Worm (Caenorhabditis elegans): ENCODE measurements around the gene cyp-25A3.

Gene cyp-25A3

DNA sequence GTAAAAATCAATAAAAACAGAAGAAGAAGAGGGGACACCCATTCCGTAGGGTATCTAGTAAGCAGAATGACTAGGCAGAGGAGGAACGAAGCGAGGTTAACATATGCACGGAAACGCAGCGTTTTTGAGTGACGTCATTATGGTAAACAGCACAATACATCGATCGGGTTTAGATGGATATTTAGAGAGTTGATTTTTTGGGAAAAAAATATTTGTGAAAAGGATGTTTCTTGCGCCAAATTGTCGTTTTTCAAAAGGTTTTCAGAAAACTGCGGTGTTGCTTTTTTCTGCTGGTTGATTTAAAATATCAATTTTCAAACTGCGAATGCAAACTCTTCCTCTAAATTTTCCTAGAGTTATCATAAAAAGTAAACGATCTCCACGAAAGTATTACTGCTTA is 8.2 kb downstream of the cyp-25A3 start, which contains the start of gene C36A4.10:
TSS of gene C36A4.10 (minus strand) at position 101 of the 400 bp plus-strand sequence.
- TF ChIP-seq repo-1 (tag; optimal IDR thresholded peaks at IDR 0.05) (no peak), F52B5.7 (tag; optimal IDR thresholded peaks at IDR 0.05) (no peak), hrde-1 (tag; optimal IDR thresholded peaks at IDR 0.05; ENCODE audit: borderline replicate concordance) (no peak), ztf-22 (GFP tag; optimal IDR thresholded peaks at IDR 0.05) (no peak), nhr-120 (GFP tag; IDR thresholded peaks at IDR 0.05) (no peak), gei-17 (GFP tag; optimal IDR thresholded peaks at IDR 0.05) (no peak), rec-8 (tag; optimal IDR thresholded peaks at IDR 0.05) (no peak), F57A8.1 (GFP tag; optimal IDR thresholded peaks at IDR 0.05) (no peak), nhr-80 (tag; optimal IDR thresholded peaks at IDR 0.05) (no peak)

- TF ChIP-seq F33H1.4 (GFP tag; IDR thresholded peaks at IDR 0.05) (no peak), F10E7.11 (tag; optimal IDR thresholded peaks at IDR 0.05) (no peak), lsl-1 (GFP tag; optimal IDR thresholded peaks at IDR 0.05) (no peak), somi-1 (GFP tag; optimal IDR thresholded peaks at IDR 0.05) (no peak), egl-18 (GFP tag; IDR thresholded peaks at IDR 0.05) (no peak), lir-1 (GFP tag; conservative IDR thresholded peaks at IDR 0.05) (no peak), zfh-2 (GFP tag; conservative IDR thresholded peaks at IDR 0.05) (no peak), ztf-25 (GFP tag; IDR thresholded peaks at IDR 0.05) (no peak), egl-44 (GFP tag; IDR thresholded peaks at IDR 0.05) (no peak), F57C9.4 (tag; optimal IDR thresholded peaks at IDR 0.05) (no peak), K11D2.4 (GFP tag; IDR thresholded peaks at IDR 0.05) (no peak), F49E8.2 (tag; optimal IDR thresholded peaks at IDR 0.05; ENCODE audit: insufficient read depth) (no peak), ceh-79 (tag; optimal IDR thresholded peaks at IDR 0.05) (no peak), sea-2 (GFP tag; IDR thresholded peaks at IDR 0.05) (no peak), ztf-26 (tag; optimal IDR thresholded peaks at IDR 0.05) (no peak), rcor-1 (GFP tag; IDR thresholded peaks at IDR 0.05) (no peak)
These were observed 10.4 kb downstream of the cyp-25A3 start, which contains the start of gene cnnm-5 for ce11 chrIII:3829105-3829504. TSS of gene cnnm-5 (minus strand) at chrIII:3829205.

DNA sequence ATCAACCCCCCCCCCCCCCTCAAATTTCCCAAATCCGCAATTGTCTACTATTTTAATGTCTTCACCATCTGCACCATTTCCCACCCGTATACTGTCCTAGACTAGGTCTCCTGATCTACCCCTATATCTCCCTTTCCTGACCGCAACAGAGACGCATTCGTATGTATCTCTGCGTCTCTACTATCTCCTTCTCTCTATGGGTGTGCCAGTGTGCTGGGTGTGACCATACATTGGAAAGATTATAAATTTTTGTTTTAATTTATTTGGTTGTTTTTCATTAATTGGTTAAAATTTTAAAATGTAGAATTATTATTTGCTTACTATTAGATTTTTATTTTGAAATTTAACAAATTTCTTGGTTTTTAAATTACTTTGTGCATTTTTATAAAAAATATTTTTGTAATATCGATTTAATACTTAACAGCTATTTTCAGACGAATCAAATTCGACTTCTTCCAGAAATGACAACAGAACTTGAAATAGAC is 17.5 kb downstream of the cyp-25A3 start, which contains the start of gene amx-1:
TSS of gene amx-1 (plus strand) at position 435 of the 485 bp plus-strand sequence.
- TF ChIP-seq nhr-179 (tag; optimal IDR thresholded peaks at IDR 0.05) (no peak), hmg-1.2 (GFP tag; IDR thresholded peaks at IDR 0.05) (peak; percentile 59; the same call in 1 of the 2 replicates)

DNA sequence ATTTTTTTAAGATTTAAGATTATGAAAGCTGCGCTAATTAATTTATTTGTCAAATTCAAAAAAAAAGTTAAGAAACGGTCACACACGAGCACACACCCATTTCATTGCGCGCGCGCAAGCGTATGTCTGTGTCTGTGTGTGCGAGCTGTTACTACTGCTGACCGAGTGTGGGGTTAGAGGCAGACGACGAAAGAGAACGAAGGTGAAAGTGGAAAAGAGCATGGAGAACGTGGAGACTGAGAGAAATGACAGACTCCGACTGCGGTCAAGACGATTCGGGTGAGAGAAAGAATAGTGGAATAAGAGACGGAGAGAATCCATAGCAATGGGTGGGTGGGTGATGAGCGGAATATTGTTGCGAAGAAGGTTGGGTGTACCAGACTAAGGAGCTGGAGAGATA is 19.4 kb downstream of the cyp-25A3 start:
- TF ChIP-seq unc-62 (GFP tag; optimal IDR thresholded peaks at IDR 0.05) (no peak), fkh-3 (tag; optimal IDR thresholded peaks at IDR 0.05) (no peak), B0336.3 (GFP tag; IDR thresholded peaks at IDR 0.05) (no peak), xnd-1 (tag; optimal IDR thresholded peaks at IDR 0.05) (no peak), ztf-6 (GFP tag; IDR thresholded peaks at IDR 0.05) (0 out of 2 replicates have a peak, but pooled peaks have one; percentile 40), sptf-2 (GFP tag; optimal IDR thresholded peaks at IDR 0.05) (no peak), egl-44 (GFP tag; IDR thresholded peaks at IDR 0.05) (no peak), ztf-18 (tag; optimal IDR thresholded peaks at IDR 0.05) (peak; percentile 40), dpff-1 (tag; optimal IDR thresholded peaks at IDR 0.05) (no peak), Y95B8A.8 (GFP tag; IDR thresholded peaks at IDR 0.05) (no peak), attf-6 (GFP tag; IDR thresholded peaks at IDR 0.05) (no peak), ccch-3 (GFP tag; optimal IDR thresholded peaks at IDR 0.05) (no peak), lin-54 (GFP tag; optimal IDR thresholded peaks at IDR 0.05) (peak; percentile 36), B0261.1 (tag; optimal IDR thresholded peaks at IDR 0.05) (no peak), F49E8.2 (tag; optimal IDR thresholded peaks at IDR 0.05; ENCODE audit: insufficient read depth) (no peak), Y53G8AR.9 (GFP tag; conservative IDR thresholded peaks at IDR 0.05) (no peak), nhr-90 (tag; optimal IDR thresholded peaks at IDR 0.05) (no peak), somi-1 (GFP tag; optimal IDR thresholded peaks at IDR 0.05) (no peak), T07F8.4 (tag; optimal IDR thresholded peaks at IDR 0.05) (no peak), nhr-80 (tag; optimal IDR thresholded peaks at IDR 0.05) (peak; percentile 77), mxl-1 (tag; optimal IDR thresholded peaks at IDR 0.05) (no peak), pbrm-1 (GFP tag; IDR thresholded peaks at IDR 0.05) (no peak)

Measured in whole organism, young adult.